Fruit fly (Drosophila melanogaster): ENCODE measurements around the gene CG6333.

DNA sequence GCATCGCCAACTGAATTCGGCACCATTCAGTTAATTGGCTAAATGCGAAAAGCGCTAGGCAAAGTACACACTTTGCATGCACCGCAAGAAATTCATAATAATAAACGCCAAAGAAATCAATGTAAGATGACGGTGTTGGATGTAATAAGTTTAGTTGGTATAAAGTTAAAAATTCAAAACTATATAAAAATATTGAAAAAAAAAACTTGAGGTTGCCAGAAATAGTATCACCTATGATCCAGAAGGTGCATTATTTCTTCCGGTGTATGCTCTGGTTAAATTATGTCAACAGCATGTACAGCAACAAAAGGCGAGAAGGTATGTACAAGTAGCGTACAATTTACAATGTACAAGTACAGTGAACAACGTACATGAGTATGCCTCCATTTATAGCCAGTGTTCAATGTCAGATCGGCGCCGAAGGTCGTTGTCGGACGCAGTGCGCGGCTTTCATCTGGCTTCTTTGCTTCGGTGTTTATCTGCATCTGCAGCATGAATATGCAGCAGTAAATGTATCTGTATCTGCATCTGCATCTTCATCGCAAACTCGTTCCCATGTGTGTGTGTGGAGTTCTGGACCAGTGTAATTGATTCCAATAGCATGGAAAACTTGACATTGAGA, 11.0 kb upstream of the CG6333 start:
- TF ChIP-seq Dll (optimal IDR thresholded peaks at IDR 0.05) = no peak
- TF ChIP-seq pan (optimal IDR thresholded peaks at IDR 0.05) = no peak
- TF ChIP-seq psq (optimal IDR thresholded peaks at IDR 0.05) = no peak
- no peak for TF ChIP-seq CG8478 (optimal IDR thresholded peaks at IDR 0.05)
- no peak for TF ChIP-seq usp (GFP tag; optimal IDR thresholded peaks at IDR 0.05)
- no peak for TF ChIP-seq EcR (GFP tag; optimal IDR thresholded peaks at IDR 0.05)

Measured in whole organism.